Fruit fly (Drosophila melanogaster): ENCODE data around the gene Fitm.

Gene Fitm

dm6 chr3L:5186807-5187571, 41.1 kb upstream of the Fitm start:
- peak; percentile 95 for TF ChIP-seq CG8119 (GFP tag; IDR thresholded peaks at IDR 0.05)
- peak; percentile 85 for TF ChIP-seq CG16779 (tag; optimal IDR thresholded peaks at IDR 0.05)
- peak; percentile 95 for TF ChIP-seq Hr4 (GFP tag; optimal IDR thresholded peaks at IDR 0.05)
- TF ChIP-seq Eip78C (GFP tag), result peak; percentile 96
- TF ChIP-seq Lpt (GFP tag; optimal IDR thresholded peaks at IDR 0.05), result peak; percentile 82
- peak; percentile 84 for TF ChIP-seq CG8632 (GFP tag; optimal IDR thresholded peaks at IDR 0.05)
- peak; percentile 79 for TF ChIP-seq fkh (GFP tag; optimal IDR thresholded peaks at IDR 0.05)
- TF ChIP-seq salr (GFP tag; optimal IDR thresholded peaks at IDR 0.05), result peak; percentile 81 to 82
- peak; percentile 93 for TF ChIP-seq Gug (GFP tag; IDR thresholded peaks at IDR 0.05)
- peak; percentile 89 for TF ChIP-seq CG4318 (GFP tag; optimal IDR thresholded peaks at IDR 0.05)
- TF ChIP-seq esn (GFP tag; optimal IDR thresholded peaks at IDR 0.05), result peak; percentile 86
- no peak for TF ChIP-seq Blimp-1 (GFP tag; optimal IDR thresholded peaks at IDR 0.05)
- peak; percentile 94 for TF ChIP-seq CG6163 (GFP tag; IDR thresholded peaks at IDR 0.05)
- no peak for TF ChIP-seq Hr38 (GFP tag; optimal IDR thresholded peaks at IDR 0.05)
- peak; percentile 83 for TF ChIP-seq dsx (GFP tag; optimal IDR thresholded peaks at IDR 0.05; ENCODE audit: poor library complexity, severe bottlenecking)
- peak; percentile 72 for TF ChIP-seq fd85E (GFP tag; optimal IDR thresholded peaks at IDR 0.05)
- TF ChIP-seq CG11762 (GFP tag; optimal IDR thresholded peaks at IDR 0.05; ENCODE audit: insufficient read depth), result peak; percentile 81
- peak; percentile 85 for TF ChIP-seq lz (GFP tag; optimal IDR thresholded peaks at IDR 0.05)
- TF ChIP-seq spab (GFP tag; optimal IDR thresholded peaks at IDR 0.05), result peak; percentile 84
- peak; percentile 90 for TF ChIP-seq CG11294 (GFP tag; IDR thresholded peaks at IDR 0.05)
- peak; percentile 89 for TF ChIP-seq achi (GFP tag; optimal IDR thresholded peaks at IDR 0.05)
- TF ChIP-seq CG8319 (GFP tag; optimal IDR thresholded peaks at IDR 0.05), result peak; percentile 80
- TF ChIP-seq Ets96B (tag; optimal IDR thresholded peaks at IDR 0.05), result peak; percentile 92
- peak; percentile 74 for TF ChIP-seq Ets21C (GFP tag; optimal IDR thresholded peaks at IDR 0.05)
- TF ChIP-seq CG3032 (tag; optimal IDR thresholded peaks at IDR 0.05), result peak; percentile 78
- peak; percentile 62 for TF ChIP-seq CG6854 (GFP tag; optimal IDR thresholded peaks at IDR 0.05)
- TF ChIP-seq Eip93F (GFP tag; optimal IDR thresholded peaks at IDR 0.05), result no peak
- peak; percentile 86 for TF ChIP-seq Hr39 (GFP tag; optimal IDR thresholded peaks at IDR 0.05)
- TF ChIP-seq CG11902 (GFP tag; optimal IDR thresholded peaks at IDR 0.05), result peak; percentile 62
- peak; percentile 68 for TF ChIP-seq CG9139 (GFP tag; optimal IDR thresholded peaks at IDR 0.05)
- TF ChIP-seq CG10631 (GFP tag; optimal IDR thresholded peaks at IDR 0.05), result peak; percentile 90
- TF ChIP-seq Sox102F (GFP tag; optimal IDR thresholded peaks at IDR 0.05), result peak; percentile 78
- peak; percentile 88 for TF ChIP-seq CG1621 (tag; optimal IDR thresholded peaks at IDR 0.05)
- peak; percentile 92 for TF ChIP-seq CG3919 (GFP tag; optimal IDR thresholded peaks at IDR 0.05)
- peak; percentile 86 for TF ChIP-seq net (GFP tag; optimal IDR thresholded peaks at IDR 0.05)
- peak; percentile 86 for TF ChIP-seq topi (GFP tag; optimal IDR thresholded peaks at IDR 0.05)
- TF ChIP-seq ss (GFP tag; optimal IDR thresholded peaks at IDR 0.05), result peak; percentile 62 to 80
- TF ChIP-seq CG31627 (GFP tag; optimal IDR thresholded peaks at IDR 0.05), result peak; percentile 85
- peak; percentile 89 for TF ChIP-seq Eip75B (GFP tag; optimal IDR thresholded peaks at IDR 0.05)
- TF ChIP-seq eg (GFP tag; IDR thresholded peaks at IDR 0.05), result peak; percentile 96
- TF ChIP-seq vri (GFP tag; optimal IDR thresholded peaks at IDR 0.05), result peak; percentile 93
- peak; percentile 85 for TF ChIP-seq Met (GFP tag; optimal IDR thresholded peaks at IDR 0.05)
- TF ChIP-seq CG6808 (GFP tag; optimal IDR thresholded peaks at IDR 0.05), result peak; percentile 73
- TF ChIP-seq OdsH (GFP tag; optimal IDR thresholded peaks at IDR 0.05), result peak; percentile 90
- TF ChIP-seq CG32006 (GFP tag; optimal IDR thresholded peaks at IDR 0.05), result peak; percentile 95
- TF ChIP-seq dac (GFP tag; optimal IDR thresholded peaks at IDR 0.05), result peak; percentile 91
- TF ChIP-seq fd59A (GFP tag; optimal IDR thresholded peaks at IDR 0.05), result peak; percentile 83
- TF ChIP-seq CG6792 (GFP tag; optimal IDR thresholded peaks at IDR 0.05), result peak; percentile 87
- TF ChIP-seq Sox15 (GFP tag; optimal IDR thresholded peaks at IDR 0.05), result peak; percentile 75
- TF ChIP-seq CG15336 (GFP tag; IDR thresholded peaks at IDR 0.05), result peak; percentile 96

Data from whole organism, prepupa.